Worm (Caenorhabditis elegans) whole organism, L1 larva: ENCODE measurements around the gene gipc-1.

ENCODE experiments used
- ama-1 ChIP-seq: fragments of 150-350 bp; optimal IDR thresholded peaks from 2 replicates; lab custom pipeline; 2014
- ceh-8 ChIP-seq: fragments of 200-800 bp; sonication (Bioruptor generic); optimal IDR thresholded peaks from 2 replicates; lab custom pipeline; 2018; ENCODE audit warnings: mild to moderate bottlenecking, missing genetic modification characterization, moderate library complexity, missing compliant biosample characterization
- elt-3 ChIP-seq, 6 experiments: fragments of 150-350 bp in 1 of 6; sonication (generic microtip); optimal IDR thresholded peaks; 2 replicates each; lab custom pipeline; 2017 to 2018; ENCODE audit warnings: missing biosample characterization in 6 of 6, missing genetic modification characterization in 6 of 6, inconsistent platforms in 1 of 6
- hpl-2 ChIP-seq: fragments of 150-350 bp; optimal IDR thresholded peaks from 2 replicates; lab custom pipeline; 2014; ENCODE audit warnings: missing biosample characterization, missing genetic modification reagents, missing genetic modification characterization
- lin-13 ChIP-seq: fragments of 150-350 bp; optimal IDR thresholded peaks from 2 replicates; lab custom pipeline; 2014; ENCODE audit warnings: missing biosample characterization, missing genetic modification reagents, missing genetic modification characterization
- lin-39 ChIP-seq: fragments of 150-350 bp; optimal IDR thresholded peaks from 2 replicates; lab custom pipeline; 2014; ENCODE audit warnings: missing biosample characterization, missing genetic modification reagents, missing genetic modification characterization
- mdl-1 ChIP-seq, 2 experiments: fragments of 150-350 bp; optimal IDR thresholded peaks; 2 replicates each; lab custom pipeline; 2014 to 2017; ENCODE audit warnings: missing biosample characterization in 2 of 2, missing genetic modification characterization in 2 of 2, inconsistent platforms in 1 of 2
- nhr-76 ChIP-seq: sonication (generic microtip); optimal IDR thresholded peaks from 2 replicates; lab custom pipeline; 2017; ENCODE audit warnings: missing biosample characterization, missing genetic modification characterization
- nhr-90 ChIP-seq: sonication (generic microtip); optimal IDR thresholded peaks from 2 replicates; lab custom pipeline; 2016; ENCODE audit warnings: mild to moderate bottlenecking, missing genetic modification characterization, missing compliant biosample characterization; ENCODE audit not compliant: poor library complexity
- pqm-1 ChIP-seq: sonication (generic microtip); optimal IDR thresholded peaks from 3 replicates; lab custom pipeline; 2017; ENCODE audit warnings: missing biosample characterization, missing genetic modification characterization
- snpc-4 ChIP-seq: fragments of 150-350 bp; optimal IDR thresholded peaks from 2 replicates; lab custom pipeline; 2014; ENCODE audit warnings: missing biosample characterization, missing genetic modification characterization
- unc-62 ChIP-seq: fragments of 150-350 bp; optimal IDR thresholded peaks from 2 replicates; lab custom pipeline; 2014; ENCODE audit warnings: missing biosample characterization, missing genetic modification reagents, missing genetic modification characterization

ce11 chrIII:4912317-4912716, 41.7 kb downstream of the gipc-1 start, which contains the start of the genes F26F4.9 and cee-1:
- TF ChIP-seq pqm-1 (tag; lab: Kevin White, UChicago), result no peak
- TF ChIP-seq nhr-76, result no peak
- TF ChIP-seq ceh-8 (GFP tag; lab: Kevin White, UChicago), result no peak
- no peak for TF ChIP-seq unc-62
- peak; percentile 84 for TF ChIP-seq nhr-90
- no peak for TF ChIP-seq snpc-4 (tag; lab: Kevin White, UChicago)
- no peak for TF ChIP-seq hpl-2 (GFP tag; lab: Kevin White, UChicago)
- TF ChIP-seq elt-3 (tag; optimal IDR thresholded peaks at IDR 0.05; lab: Kevin White, UChicago), result peak in 1 of 6 experiments; percentile 14
- TF ChIP-seq ama-1 (lab: Kevin White, UChicago), result no peak
- no peak for TF ChIP-seq mdl-1 (tag; optimal IDR thresholded peaks at IDR 0.05; lab: Kevin White, UChicago)
- no peak for TF ChIP-seq lin-39 (tag; lab: Kevin White, UChicago)
- peak; percentile 21 for TF ChIP-seq lin-13 (GFP tag; lab: Kevin White, UChicago)
